Worm (Caenorhabditis elegans): ENCODE results near the gene rab-39.

DNA sequence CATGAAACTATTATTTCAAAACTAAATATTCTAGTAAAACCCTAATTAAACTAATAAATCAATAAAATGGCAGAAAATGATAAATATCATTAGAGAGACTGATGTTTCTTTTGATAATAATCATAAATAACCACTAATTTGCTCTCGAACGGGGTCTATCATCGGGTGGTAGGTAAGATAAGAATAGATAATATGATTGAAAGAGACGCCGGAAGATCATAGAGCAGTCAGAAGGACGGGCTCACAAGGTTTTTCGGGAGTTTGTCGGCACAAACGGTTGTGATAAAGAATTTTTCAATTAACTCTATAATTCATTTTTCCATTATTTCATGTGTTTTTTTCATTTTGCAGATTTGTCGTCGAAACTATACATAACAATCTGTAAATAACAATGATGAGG lies 21.7 kb downstream of the rab-39 start:
- no peak for TF ChIP-seq ref-1 (GFP tag; conservative IDR thresholded peaks at IDR 0.05)
- TF ChIP-seq cog-1 (tag; optimal IDR thresholded peaks at IDR 0.05) = no peak
- TF ChIP-seq klf-2 (GFP tag; conservative IDR thresholded peaks at IDR 0.05) = no peak
- no peak for TF ChIP-seq ztf-23 (GFP tag; IDR thresholded peaks at IDR 0.05)
- no peak for TF ChIP-seq flt-1 (GFP tag; IDR thresholded peaks at IDR 0.05)
- TF ChIP-seq tab-1 (GFP tag; IDR thresholded peaks at IDR 0.05) = no peak
- no peak for TF ChIP-seq T22C8.4 (GFP tag; IDR thresholded peaks at IDR 0.05)
- TF ChIP-seq ztf-29 (GFP tag; IDR thresholded peaks at IDR 0.05) = no peak
- no peak for TF ChIP-seq med-1 (GFP tag; optimal IDR thresholded peaks at IDR 0.05; ENCODE audit: insufficient read depth)
